Worm (Caenorhabditis elegans): ENCODE data around the gene T01B11.1.
A peak's percentile ranks its signal among the peaks of the same experiment; 100 is the strongest.

T01B11.1 gene

DNA sequence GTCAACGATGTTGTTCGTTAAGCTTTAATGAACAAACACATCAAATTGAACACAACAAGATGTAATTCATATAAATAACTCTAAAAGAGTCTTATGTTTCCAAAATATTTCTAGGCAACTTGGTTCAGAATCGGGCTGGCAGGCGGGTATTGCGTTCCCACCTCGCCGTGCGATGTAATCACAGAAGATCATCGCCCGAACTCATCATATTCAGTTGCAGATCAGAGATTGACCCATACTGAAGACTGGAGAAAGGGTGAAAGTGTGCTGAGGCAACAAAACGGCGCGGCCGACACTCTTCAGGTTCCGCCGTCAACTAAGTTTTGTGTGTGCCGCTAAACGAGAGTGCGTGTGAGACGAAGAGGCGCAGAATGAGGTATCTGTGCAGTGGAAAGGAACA lies 18.5 kb upstream of the T01B11.1 start (continued):
- TF ChIP-seq efl-1 (GFP tag; optimal IDR thresholded peaks at IDR 0.05) (peak; percentile 46), lin-35 (GFP tag; optimal IDR thresholded peaks at IDR 0.05) (peak in 1 of 3 experiments; percentile 20), rcor-1 (GFP tag; IDR thresholded peaks at IDR 0.05) (peak; percentile 97), T07F8.4 (tag; optimal IDR thresholded peaks at IDR 0.05) (peak; percentile 66), sea-2 (GFP tag; IDR thresholded peaks at IDR 0.05) (no peak), fkh-3 (tag; optimal IDR thresholded peaks at IDR 0.05) (peak; percentile 59), Y53F4B.3 (GFP tag; IDR thresholded peaks at IDR 0.05) (peak; percentile 51; the same call in 1 of the 2 replicates), lsl-1 (GFP tag; optimal IDR thresholded peaks at IDR 0.05) (peak; percentile 87), ztf-3 (GFP tag; optimal IDR thresholded peaks at IDR 0.05) (peak; percentile 38), xnd-1 (tag; optimal IDR thresholded peaks at IDR 0.05) (peak; percentile 57), F23B12.7 (tag; optimal IDR thresholded peaks at IDR 0.05; ENCODE audit: insufficient read depth) (peak; percentile 63), C17E4.6 (GFP tag; IDR thresholded peaks at IDR 0.05) (peak; percentile 95), pha-4 (tag; optimal IDR thresholded peaks at IDR 0.05) (no peak), ekl-4 (GFP tag; IDR thresholded peaks at IDR 0.05) (peak; percentile 95), F10E7.11 (tag; optimal IDR thresholded peaks at IDR 0.05) (peak; percentile 59), cebp-1 (GFP tag; IDR thresholded peaks at IDR 0.05) (no peak), cebp-1 (tag; optimal IDR thresholded peaks at IDR 0.05) (no peak), lin-26 (GFP tag; IDR thresholded peaks at IDR 0.05) (no peak), T26A5.8 (tag; optimal IDR thresholded peaks at IDR 0.05) (no peak), cebp-2 (GFP tag; IDR thresholded peaks at IDR 0.05) (peak; percentile 80; the same call in 1 of the 2 replicates), K11D2.4 (GFP tag; IDR thresholded peaks at IDR 0.05) (peak; percentile 61), ztf-6 (GFP tag; IDR thresholded peaks at IDR 0.05) (no peak), B0019.2 (GFP tag; conservative IDR thresholded peaks at IDR 0.05) (peak; percentile 85), let-526 (GFP tag; IDR thresholded peaks at IDR 0.05) (no peak), mes-4 (tag; optimal IDR thresholded peaks at IDR 0.05) (peak; percentile 83), Y95B8A.8 (GFP tag; IDR thresholded peaks at IDR 0.05) (peak; percentile 70; the same call in 1 of the 2 replicates), hmg-1.2 (GFP tag; IDR thresholded peaks at IDR 0.05) (peak; percentile 100), mel-28 (tag; optimal IDR thresholded peaks at IDR 0.05; ENCODE audit: borderline replicate concordance) (no peak), F52B5.7 (tag; optimal IDR thresholded peaks at IDR 0.05) (peak; percentile 70), unc-62 (GFP tag; optimal IDR thresholded peaks at IDR 0.05) (no peak), attf-3 (GFP tag; conservative IDR thresholded peaks at IDR 0.05) (peak; percentile 65), somi-1 (GFP tag; optimal IDR thresholded peaks at IDR 0.05) (peak; percentile 70), akir-1 (GFP tag; optimal IDR thresholded peaks at IDR 0.05) (no peak), ceh-100 (GFP tag; IDR thresholded peaks at IDR 0.05) (peak; percentile 76), ceh-40 (GFP tag; IDR thresholded peaks at IDR 0.05) (no peak), ZK185.1 (tag; optimal IDR thresholded peaks at IDR 0.05; ENCODE audit: poor library complexity, severe bottlenecking) (peak; percentile 85), hlh-26 (GFP tag; conservative IDR thresholded peaks at IDR 0.05) (no peak), snpc-1.1 (tag; optimal IDR thresholded peaks at IDR 0.05; ENCODE audit: insufficient read depth) (peak; percentile 99), lin-54 (GFP tag; optimal IDR thresholded peaks at IDR 0.05) (peak; percentile 85), B0336.3 (GFP tag; IDR thresholded peaks at IDR 0.05) (peak; percentile 98), mxl-1 (tag; optimal IDR thresholded peaks at IDR 0.05) (no peak), lsy-27 (tag; optimal IDR thresholded peaks at IDR 0.05; ENCODE audit: borderline replicate concordance, insufficient read depth) (no peak), bed-2 (GFP tag; IDR thresholded peaks at IDR 0.05) (no peak), B0261.1 (tag; optimal IDR thresholded peaks at IDR 0.05) (peak; percentile 41), ztf-28 (GFP tag; IDR thresholded peaks at IDR 0.05) (peak; percentile 40; the same call in 1 of the 2 replicates), gei-17 (GFP tag; optimal IDR thresholded peaks at IDR 0.05) (peak; percentile 58), nfya-2 (GFP tag; IDR thresholded peaks at IDR 0.05) (no peak), ztf-26 (tag; optimal IDR thresholded peaks at IDR 0.05) (peak; percentile 77), attf-5 (GFP tag; optimal IDR thresholded peaks at IDR 0.05) (peak; percentile 57)

Data from whole organism, young adult.